Worm (Caenorhabditis elegans) whole organism, L3 larva: Measurements from ENCODE around the gene bcs-1.

Experiments
- R02D3.7 ChIP-seq: fragments of 150-350 bp; optimal IDR thresholded peaks from 2 replicates; lab custom pipeline; 2014; ENCODE audit warnings: missing biosample characterization, missing genetic modification characterization
- ZK546.5 ChIP-seq: sonication (generic microtip); optimal IDR thresholded peaks from 2 replicates; lab custom pipeline; 2017; ENCODE audit warnings: missing biosample characterization, missing genetic modification characterization
- aly-2 ChIP-seq: fragments of 150-350 bp; optimal IDR thresholded peaks from 2 replicates; lab custom pipeline; 2014; ENCODE audit warnings: missing biosample characterization, missing genetic modification characterization
- ama-1 ChIP-seq: fragments of 150-350 bp; optimal IDR thresholded peaks from 2 replicates; lab custom pipeline; 2018
- ceh-28 ChIP-seq: fragments of 150-350 bp; optimal IDR thresholded peaks from 2 replicates; lab custom pipeline; 2014; ENCODE audit warnings: missing biosample characterization, missing genetic modification reagents, missing genetic modification characterization
- ceh-9 ChIP-seq: sonication (generic microtip); optimal IDR thresholded peaks from 2 replicates; lab custom pipeline; 2018; ENCODE audit warnings: missing biosample characterization, missing genetic modification characterization
- daf-12 ChIP-seq: fragments of 150-350 bp; optimal IDR thresholded peaks from 2 replicates; lab custom pipeline; 2014; ENCODE audit warnings: missing biosample characterization, missing genetic modification reagents, missing genetic modification characterization
- egl-27 ChIP-seq: sonication (generic microtip); optimal IDR thresholded peaks from 4 replicates; lab custom pipeline; 2017; ENCODE audit warnings: missing biosample characterization, missing genetic modification reagents, missing genetic modification characterization
- egl-5 ChIP-seq: fragments of 150-350 bp; optimal IDR thresholded peaks from 2 replicates; lab custom pipeline; 2017; ENCODE audit warnings: missing biosample characterization, missing genetic modification reagents, missing genetic modification characterization, inconsistent platforms
- elt-1 ChIP-seq: fragments of 150-350 bp; optimal IDR thresholded peaks from 2 replicates; lab custom pipeline; 2014; ENCODE audit warnings: missing biosample characterization, missing genetic modification characterization
- elt-3 ChIP-seq, 3 experiments: fragments of 150-350 bp in 1 of 3; sonication (generic microtip) in 2 of 3; optimal IDR thresholded peaks; 2 replicates in 2 of 3; 4 replicates in 1 of 3; lab custom pipeline; 2014 to 2017; ENCODE audit warnings: missing biosample characterization in 3 of 3, missing genetic modification characterization in 3 of 3
- fkh-2 ChIP-seq: fragments of 150-350 bp; optimal IDR thresholded peaks from 2 replicates; lab custom pipeline; 2014; ENCODE audit warnings: missing biosample characterization, missing genetic modification reagents, missing genetic modification characterization
- jun-1 ChIP-seq: fragments of 150-350 bp; optimal IDR thresholded peaks from 2 replicates; lab custom pipeline; 2014; ENCODE audit warnings: missing biosample characterization, missing genetic modification reagents, missing genetic modification characterization
- lin-15B ChIP-seq: fragments of 150-350 bp; optimal IDR thresholded peaks from 2 replicates; lab custom pipeline; 2014; ENCODE audit warnings: missing biosample characterization, missing genetic modification characterization
- lin-39 ChIP-seq: fragments of 150-350 bp; optimal IDR thresholded peaks from 2 replicates; lab custom pipeline; 2018; ENCODE audit warnings: missing biosample characterization, missing genetic modification reagents, missing genetic modification characterization
- lsy-12 ChIP-seq: sonication (generic microtip); optimal IDR thresholded peaks from 2 replicates; lab custom pipeline; 2016; ENCODE audit warnings: mild to moderate bottlenecking, missing genetic modification characterization, missing compliant biosample characterization
- mdl-1 ChIP-seq: fragments of 150-350 bp; optimal IDR thresholded peaks from 2 replicates; lab custom pipeline; 2014; ENCODE audit warnings: missing biosample characterization, missing genetic modification characterization
- mml-1 ChIP-seq: fragments of 150-350 bp; sonication (generic microtip); optimal IDR thresholded peaks from 3 replicates; lab custom pipeline; 2014; ENCODE audit warnings: missing biosample characterization, missing genetic modification characterization
- nhr-12 ChIP-seq: fragments of 150-350 bp; optimal IDR thresholded peaks from 2 replicates; lab custom pipeline; 2014; ENCODE audit warnings: missing biosample characterization, missing genetic modification characterization
- nhr-23 ChIP-seq: fragments of 150-350 bp; optimal IDR thresholded peaks from 2 replicates; lab custom pipeline; 2014; ENCODE audit warnings: missing biosample characterization, missing genetic modification reagents, missing genetic modification characterization
- nhr-237 ChIP-seq: fragments of 150-350 bp; optimal IDR thresholded peaks from 2 replicates; lab custom pipeline; 2014; ENCODE audit warnings: missing biosample characterization, missing genetic modification characterization
- nhr-25 ChIP-seq: sonication (generic microtip); optimal IDR thresholded peaks from 2 replicates; lab custom pipeline; 2017; ENCODE audit warnings: missing biosample characterization, missing genetic modification characterization
- nhr-43 ChIP-seq: sonication (generic microtip); optimal IDR thresholded peaks from 2 replicates; lab custom pipeline; 2016; ENCODE audit warnings: mild to moderate bottlenecking, missing genetic modification characterization, missing compliant biosample characterization; ENCODE audit not compliant: poor library complexity, severe bottlenecking
- nhr-67 ChIP-seq: fragments of 150-350 bp; optimal IDR thresholded peaks from 2 replicates; lab custom pipeline; 2014; ENCODE audit warnings: missing biosample characterization, missing genetic modification characterization
- pha-4 ChIP-seq: fragments of 150-350 bp; optimal IDR thresholded peaks from 2 replicates; lab custom pipeline; 2014; ENCODE audit warnings: missing biosample characterization, missing genetic modification reagents, missing genetic modification characterization
- skn-1 ChIP-seq: fragments of 150-350 bp; optimal IDR thresholded peaks from 2 replicates; lab custom pipeline; 2014; ENCODE audit warnings: missing biosample characterization, missing genetic modification characterization
- snpc-4 ChIP-seq: fragments of 150-350 bp; optimal IDR thresholded peaks from 2 replicates; lab custom pipeline; 2014; ENCODE audit warnings: missing biosample characterization, missing genetic modification characterization
- tbx-2 ChIP-seq: sonication (generic microtip); optimal IDR thresholded peaks from 2 replicates; lab custom pipeline; 2016; ENCODE audit warnings: mild to moderate bottlenecking, missing genetic modification characterization, missing compliant biosample characterization
- unc-39 ChIP-seq: sonication (generic microtip); optimal IDR thresholded peaks from 4 replicates; lab custom pipeline; 2017; ENCODE audit warnings: missing biosample characterization, missing genetic modification characterization
- unc-62 ChIP-seq: fragments of 150-350 bp; sonication (generic microtip); optimal IDR thresholded peaks from 4 replicates; lab custom pipeline; 2014; ENCODE audit warnings: missing biosample characterization, missing genetic modification reagents, missing genetic modification characterization
- ztf-11 ChIP-seq: fragments of 150-350 bp; optimal IDR thresholded peaks from 2 replicates; lab custom pipeline; 2014; ENCODE audit warnings: missing biosample characterization, missing genetic modification characterization
- ztf-4 ChIP-seq: fragments of 150-350 bp; optimal IDR thresholded peaks from 2 replicates; lab custom pipeline; 2014; ENCODE audit warnings: missing biosample characterization, missing genetic modification characterization

Gene bcs-1

ce11 chrII:8606549-8606948, 35.7 kb downstream of the bcs-1 start, which contains the start of gene F28C6.8:
TSS of gene F28C6.8 (plus strand) at chrII:8606849.
- no peak for TF ChIP-seq pha-4 (tag; lab: Kevin White, UChicago)
- TF ChIP-seq ceh-28 (tag; lab: Kevin White, UChicago) = no peak
- no peak for TF ChIP-seq elt-1 (tag; lab: Kevin White, UChicago)
- no peak for TF ChIP-seq skn-1 (tag; lab: Kevin White, UChicago)
- no peak for TF ChIP-seq nhr-25 (tag; lab: Kevin White, UChicago)
- no peak for TF ChIP-seq nhr-237 (tag; lab: Kevin White, UChicago)
- TF ChIP-seq aly-2 (tag; lab: Kevin White, UChicago) = no peak
- TF ChIP-seq tbx-2 = no peak
- no peak for TF ChIP-seq R02D3.7 (tag; lab: Kevin White, UChicago)
- no peak for TF ChIP-seq fkh-2 (tag; lab: Kevin White, UChicago)
- TF ChIP-seq nhr-12 = no peak
- TF ChIP-seq ZK546.5 = no peak
- no peak for TF ChIP-seq ama-1 (lab: Kevin White, UChicago)
- no peak for TF ChIP-seq ceh-9 (tag; lab: Kevin White, UChicago)
- TF ChIP-seq egl-5 (tag; lab: Kevin White, UChicago) = no peak
- TF ChIP-seq ztf-4 (tag; lab: Kevin White, UChicago) = no peak
- TF ChIP-seq elt-3 (tag; optimal IDR thresholded peaks at IDR 0.05; lab: Kevin White, UChicago) = no peak
- TF ChIP-seq lsy-12 = no peak

- TF ChIP-seq nhr-23 (tag; lab: Kevin White, UChicago) (no peak), aly-2 (tag; lab: Kevin White, UChicago) (no peak), daf-12 (tag; lab: Kevin White, UChicago) (no peak), ceh-28 (tag; lab: Kevin White, UChicago) (no peak), lin-39 (tag; lab: Kevin White, UChicago) (no peak), unc-62 (GFP tag; lab: Kevin White, UChicago) (no peak), nhr-67 (tag; lab: Kevin White, UChicago) (no peak), nhr-43 (no peak), elt-1 (tag; lab: Kevin White, UChicago) (no peak), mdl-1 (tag; lab: Kevin White, UChicago) (no peak), skn-1 (tag; lab: Kevin White, UChicago) (no peak), elt-3 (tag; optimal IDR thresholded peaks at IDR 0.05; lab: Kevin White, UChicago) (no peak), nhr-237 (tag; lab: Kevin White, UChicago) (no peak), egl-27 (no peak), ztf-4 (tag; lab: Kevin White, UChicago) (no peak), unc-39 (no peak), mml-1 (tag; lab: Kevin White, UChicago) (no peak), nhr-12 (no peak), lsy-12 (no peak), lin-15B (tag; lab: Kevin White, UChicago) (no peak)
- TF ChIP-seq, all 47 proteins: peak for 0
These were observed 36.8 kb downstream of the bcs-1 start, which contains the start of gene F28C6.10 for ce11 chrII:8607662-8608061. TSS of gene F28C6.10 (plus strand) at chrII:8607962.

ce11 chrII:8610085-8610484, 39.2 kb downstream of the bcs-1 start, which contains the start of gene F28C6.9:
TSS of gene F28C6.9 (minus strand) at chrII:8610185.
- TF ChIP-seq aly-2 (tag; lab: Kevin White, UChicago) = no peak
- TF ChIP-seq nhr-43 = no peak
- TF ChIP-seq egl-27 = no peak
- TF ChIP-seq daf-12 (tag; lab: Kevin White, UChicago) = no peak
- no peak for TF ChIP-seq mml-1 (tag; lab: Kevin White, UChicago)
- no peak for TF ChIP-seq mdl-1 (tag; lab: Kevin White, UChicago)
- TF ChIP-seq lin-15B (tag; lab: Kevin White, UChicago) = no peak
- TF ChIP-seq nhr-23 (tag; lab: Kevin White, UChicago) = no peak
- TF ChIP-seq snpc-4 (tag; lab: Kevin White, UChicago) = no peak
- TF ChIP-seq lin-39 (tag; lab: Kevin White, UChicago) = no peak
- no peak for TF ChIP-seq lsy-12

- no peak for TF ChIP-seq daf-12 (tag; lab: Kevin White, UChicago)
- no peak for TF ChIP-seq jun-1 (tag; lab: Kevin White, UChicago)
- TF ChIP-seq ztf-11 (tag; lab: Kevin White, UChicago) = no peak
- TF ChIP-seq lin-15B (tag; lab: Kevin White, UChicago) = no peak
These were observed 39.7 kb downstream of the bcs-1 start for ce11 chrII:8610585-8610984.

- no peak for TF ChIP-seq R02D3.7 (tag; lab: Kevin White, UChicago)
These were observed 40.4 kb downstream of the bcs-1 start for ce11 chrII:8611330-8611729.
